Fruit fly (Drosophila melanogaster): ENCODE measurements around the gene Dhc16F.

DNA sequence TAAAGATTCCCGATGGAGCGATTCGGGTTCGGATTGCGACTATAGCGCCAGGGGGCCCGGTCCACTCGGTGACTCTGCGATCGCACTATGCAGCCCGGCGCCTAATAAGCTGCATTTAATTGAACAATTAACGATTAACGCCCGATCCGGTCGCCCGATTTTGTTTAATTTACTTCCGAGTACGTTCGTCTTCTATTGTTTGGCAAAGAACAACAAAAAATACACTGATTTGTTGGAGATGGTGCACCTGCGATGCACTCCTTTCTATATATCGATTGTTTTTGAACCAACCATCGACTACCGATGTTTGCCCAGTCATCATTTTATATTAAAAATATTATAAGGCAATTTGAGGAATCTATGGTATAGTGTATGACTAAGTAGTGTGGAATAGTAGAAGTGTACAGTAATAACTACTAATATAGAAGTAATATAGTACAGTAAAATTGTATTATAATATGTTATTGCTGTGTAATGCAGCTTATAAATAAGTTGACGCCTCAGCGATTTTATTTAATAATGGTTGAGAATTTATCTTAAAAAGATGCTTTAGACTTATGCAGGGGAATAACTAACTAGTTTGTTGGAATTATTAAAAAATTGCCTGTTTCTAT is 36.9 kb downstream of the Dhc16F start, which contains the start of gene Mvb12:
- TF ChIP-seq insv (optimal IDR thresholded peaks at IDR 0.05) (no peak), h (optimal IDR thresholded peaks at IDR 0.05) (no peak), Sin3A (optimal IDR thresholded peaks at IDR 0.05) (no peak)
